Worm (Caenorhabditis elegans): ENCODE results near the gene B0564.2.

DNA sequence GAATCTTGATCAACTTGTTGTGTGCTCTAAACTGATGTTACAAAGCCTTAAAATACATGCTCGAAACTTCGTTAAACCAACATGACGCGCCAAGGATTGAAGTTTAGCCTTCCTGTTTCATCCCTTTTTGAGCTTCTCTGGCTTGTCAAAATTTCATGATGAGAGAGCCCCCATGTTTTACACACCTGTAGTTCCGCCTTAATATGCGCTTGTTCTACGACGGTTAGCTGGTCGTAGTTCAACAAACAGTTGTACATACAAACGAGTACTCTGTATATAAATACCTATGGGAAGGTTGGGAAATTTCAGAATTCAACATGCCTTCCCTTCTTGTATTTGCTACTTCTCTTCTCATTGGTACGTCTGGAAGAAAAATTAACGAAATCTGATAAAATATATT, 39.0 kb upstream of the B0564.2 start, which contains the start of gene scl-6:
- TF ChIP-seq skn-1 (tag; optimal IDR thresholded peaks at IDR 0.05) (no peak), elt-3 (tag; optimal IDR thresholded peaks at IDR 0.05) (no peak), ztf-11 (tag; optimal IDR thresholded peaks at IDR 0.05) (no peak), ceh-16 (tag; optimal IDR thresholded peaks at IDR 0.05) (no peak), fkh-2 (tag; optimal IDR thresholded peaks at IDR 0.05) (no peak), elt-2 (tag; optimal IDR thresholded peaks at IDR 0.05) (no peak), mdl-1 (tag; optimal IDR thresholded peaks at IDR 0.05) (no peak)

Measured in whole organism, L3 larva.